Worm (Caenorhabditis elegans) whole organism, L1 larva: Measurements from ENCODE around the gene C31E10.5.

ENCODE experiments used
- C16A3.4 ChIP-seq: fragments of 150-350 bp; optimal IDR thresholded peaks from 2 replicates; lab custom pipeline; 2014; ENCODE audit warnings: missing biosample characterization, missing genetic modification characterization
- C34B4.2 ChIP-seq: sonication (generic microtip); optimal IDR thresholded peaks from 2 replicates; lab custom pipeline; 2017; ENCODE audit warnings: mild to moderate bottlenecking, missing genetic modification characterization, missing compliant biosample characterization
- F16B12.6 ChIP-seq: fragments of 150-350 bp; optimal IDR thresholded peaks from 2 replicates; lab custom pipeline; 2014; ENCODE audit warnings: missing biosample characterization, missing genetic modification characterization
- aha-1 ChIP-seq: fragments of 150-350 bp; optimal IDR thresholded peaks from 2 replicates; lab custom pipeline; 2014; ENCODE audit warnings: missing biosample characterization, missing genetic modification characterization
- alr-1 ChIP-seq: fragments of 200-800 bp; sonication (Bioruptor generic); optimal IDR thresholded peaks from 2 replicates; lab custom pipeline; 2018; ENCODE audit warnings: borderline replicate concordance, mild to moderate bottlenecking, missing genetic modification characterization, missing compliant biosample characterization
- blmp-1 ChIP-seq: fragments of 150-350 bp; optimal IDR thresholded peaks from 2 replicates; lab custom pipeline; 2014; ENCODE audit warnings: missing biosample characterization, missing genetic modification characterization
- ceh-63 ChIP-seq: fragments of 200-800 bp; sonication (Bioruptor generic); optimal IDR thresholded peaks from 2 replicates; lab custom pipeline; 2018; ENCODE audit warnings: mild to moderate bottlenecking, missing genetic modification characterization, missing compliant biosample characterization
- ceh-8 ChIP-seq: fragments of 200-800 bp; sonication (Bioruptor generic); optimal IDR thresholded peaks from 2 replicates; lab custom pipeline; 2018; ENCODE audit warnings: mild to moderate bottlenecking, missing genetic modification characterization, moderate library complexity, missing compliant biosample characterization
- ceh-82 ChIP-seq, 3 experiments: fragments of 150-350 bp in 1 of 3; sonication (generic microtip) in 2 of 3; optimal IDR thresholded peaks; 2 replicates each; lab custom pipeline; 2014 to 2017; ENCODE audit warnings: missing biosample characterization in 3 of 3, missing genetic modification characterization in 3 of 3
- dsc-1 ChIP-seq: sonication (generic microtip); optimal IDR thresholded peaks from 2 replicates; lab custom pipeline; 2016; ENCODE audit warnings: mild to moderate bottlenecking, missing genetic modification characterization, missing compliant biosample characterization
- efl-1 ChIP-seq, 4 experiments: fragments of 150-350 bp; optimal IDR thresholded peaks in 3 of 4; peaks in 1 of 4; 1 replicate in 1 of 4; 2 replicates in 3 of 4; lab custom pipeline; 2014; ENCODE audit warnings: missing biosample characterization in 2 of 4, missing genetic modification characterization in 2 of 4, missing genetic modification reagents in 2 of 4
- efl-3 ChIP-seq: fragments of 200-800 bp; sonication (Bioruptor generic); optimal IDR thresholded peaks from 2 replicates; lab custom pipeline; 2018; ENCODE audit warnings: mild to moderate bottlenecking, missing genetic modification characterization, missing compliant biosample characterization
- fkh-10 ChIP-seq: sonication (generic microtip); optimal IDR thresholded peaks from 2 replicates; lab custom pipeline; 2017; ENCODE audit warnings: missing biosample characterization, missing genetic modification reagents, missing genetic modification characterization
- fkh-8 ChIP-seq: sonication (generic microtip); optimal IDR thresholded peaks from 2 replicates; lab custom pipeline; 2016; ENCODE audit warnings: mild to moderate bottlenecking, missing genetic modification characterization, missing compliant biosample characterization
- grh-1 ChIP-seq: fragments of 200-800 bp; sonication (Bioruptor generic); IDR thresholded peaks from 2 replicates; pipeline ENCODE4 v1.3.6; 2022; ENCODE audit warnings: missing genetic modification reagents, missing genetic modification characterization, missing compliant biosample characterization
- hlh-17 ChIP-seq: fragments of 200-800 bp; sonication (Bioruptor generic); optimal IDR thresholded peaks from 2 replicates; lab custom pipeline; 2018; ENCODE audit warnings: missing genetic modification characterization, mild to moderate bottlenecking, missing compliant biosample characterization, moderate library complexity, borderline replicate concordance
- hpl-2 ChIP-seq: fragments of 150-350 bp; optimal IDR thresholded peaks from 2 replicates; lab custom pipeline; 2014; ENCODE audit warnings: missing biosample characterization, missing genetic modification reagents, missing genetic modification characterization
- isw-1 ChIP-seq: fragments of 200-800 bp; sonication (Bioruptor generic); IDR thresholded peaks from 2 replicates; pipeline ENCODE4 v1.3.6; 2022; ENCODE audit warnings: missing genetic modification characterization, missing compliant biosample characterization
- jun-1 ChIP-seq: fragments of 150-350 bp; optimal IDR thresholded peaks from 2 replicates; lab custom pipeline; 2014; ENCODE audit warnings: missing biosample characterization, missing genetic modification reagents, missing genetic modification characterization
- lin-13 ChIP-seq: fragments of 150-350 bp; optimal IDR thresholded peaks from 2 replicates; lab custom pipeline; 2014; ENCODE audit warnings: missing biosample characterization, missing genetic modification reagents, missing genetic modification characterization
- lin-35 ChIP-seq, 2 experiments: fragments of 150-350 bp; optimal IDR thresholded peaks; 2 replicates each; lab custom pipeline; 2014; ENCODE audit warnings: missing biosample characterization in 2 of 2, missing genetic modification characterization in 2 of 2, missing genetic modification reagents in 2 of 2
- lin-39 ChIP-seq: fragments of 150-350 bp; optimal IDR thresholded peaks from 2 replicates; lab custom pipeline; 2014; ENCODE audit warnings: missing biosample characterization, missing genetic modification reagents, missing genetic modification characterization
- lsy-2 ChIP-seq, 2 experiments: fragments of 150-350 bp; optimal IDR thresholded peaks; 2 replicates each; lab custom pipeline; 2014; ENCODE audit warnings: missing biosample characterization in 2 of 2, missing genetic modification characterization in 2 of 2
- mep-1 ChIP-seq: fragments of 150-350 bp; optimal IDR thresholded peaks from 2 replicates; lab custom pipeline; 2014; ENCODE audit warnings: missing biosample characterization, missing genetic modification characterization
- nhr-12 ChIP-seq: sonication (generic microtip); optimal IDR thresholded peaks from 2 replicates; lab custom pipeline; 2017; ENCODE audit warnings: missing biosample characterization, missing genetic modification characterization
- nhr-19 ChIP-seq: fragments of 200-800 bp; sonication (Bioruptor generic); conservative IDR thresholded peaks from 2 replicates; pipeline ENCODE4 v1.3.6; 2022; ENCODE audit warnings: missing genetic modification characterization, missing compliant biosample characterization
- nhr-28 ChIP-seq: fragments of 150-350 bp; optimal IDR thresholded peaks from 2 replicates; lab custom pipeline; 2014; ENCODE audit warnings: missing biosample characterization, missing genetic modification characterization
- nhr-47 ChIP-seq: sonication (generic microtip); optimal IDR thresholded peaks from 2 replicates; lab custom pipeline; 2016; ENCODE audit warnings: mild to moderate bottlenecking, missing genetic modification characterization, moderate library complexity, missing compliant biosample characterization
- nhr-71 ChIP-seq: sonication (generic microtip); optimal IDR thresholded peaks from 2 replicates; lab custom pipeline; 2016; ENCODE audit warnings: mild to moderate bottlenecking, missing genetic modification characterization, moderate library complexity, missing compliant biosample characterization
- nhr-76 ChIP-seq: sonication (generic microtip); optimal IDR thresholded peaks from 2 replicates; lab custom pipeline; 2017; ENCODE audit warnings: missing biosample characterization, missing genetic modification characterization
- nhr-77 ChIP-seq: fragments of 150-350 bp; optimal IDR thresholded peaks from 2 replicates; lab custom pipeline; 2014; ENCODE audit warnings: missing biosample characterization, missing genetic modification characterization
- nhr-90 ChIP-seq: sonication (generic microtip); optimal IDR thresholded peaks from 2 replicates; lab custom pipeline; 2016; ENCODE audit warnings: mild to moderate bottlenecking, missing genetic modification characterization, missing compliant biosample characterization; ENCODE audit not compliant: poor library complexity
- pax-3 ChIP-seq: fragments of 200-800 bp; sonication (Bioruptor generic); optimal IDR thresholded peaks from 2 replicates; lab custom pipeline; 2018; ENCODE audit warnings: mild to moderate bottlenecking, missing genetic modification characterization, moderate library complexity, missing compliant biosample characterization
- snpc-4 ChIP-seq: fragments of 150-350 bp; optimal IDR thresholded peaks from 2 replicates; lab custom pipeline; 2014; ENCODE audit warnings: missing biosample characterization, missing genetic modification characterization
- snu-23 ChIP-seq: sonication (generic microtip); optimal IDR thresholded peaks from 2 replicates; lab custom pipeline; 2016; ENCODE audit warnings: missing genetic modification characterization, missing compliant biosample characterization
- sox-4 ChIP-seq: sonication (generic microtip); optimal IDR thresholded peaks from 2 replicates; lab custom pipeline; 2016; ENCODE audit warnings: missing genetic modification characterization, missing compliant biosample characterization
- sup-37 ChIP-seq: fragments of 200-800 bp; sonication (Bioruptor generic); optimal IDR thresholded peaks from 2 replicates; lab custom pipeline; 2018; ENCODE audit warnings: mild to moderate bottlenecking, missing genetic modification characterization, missing compliant biosample characterization
- tbx-2 ChIP-seq: sonication (generic microtip); optimal IDR thresholded peaks from 2 replicates; lab custom pipeline; 2016; ENCODE audit warnings: missing genetic modification characterization, missing compliant biosample characterization
- tlp-1 ChIP-seq: fragments of 150-350 bp; optimal IDR thresholded peaks from 2 replicates; lab custom pipeline; 2014; ENCODE audit warnings: missing biosample characterization, missing genetic modification characterization
- unc-130 ChIP-seq: fragments of 150-350 bp; optimal IDR thresholded peaks from 2 replicates; lab custom pipeline; 2017; ENCODE audit warnings: missing biosample characterization, missing genetic modification characterization, inconsistent platforms
- unc-62 ChIP-seq: fragments of 150-350 bp; optimal IDR thresholded peaks from 2 replicates; lab custom pipeline; 2014; ENCODE audit warnings: missing biosample characterization, missing genetic modification reagents, missing genetic modification characterization
- unc-86 ChIP-seq: sonication (generic microtip); optimal IDR thresholded peaks from 2 replicates; lab custom pipeline; 2016; ENCODE audit warnings: missing genetic modification characterization, missing compliant biosample characterization
- vab-15 ChIP-seq: sonication (generic microtip); optimal IDR thresholded peaks from 2 replicates; lab custom pipeline; 2017; ENCODE audit warnings: missing genotype, mild to moderate bottlenecking, missing genetic modification characterization, missing compliant biosample characterization
- xbp-1 ChIP-seq: sonication (generic microtip); optimal IDR thresholded peaks from 2 replicates; lab custom pipeline; 2016; ENCODE audit warnings: missing genetic modification characterization, missing compliant biosample characterization
- zag-1 ChIP-seq: fragments of 150-350 bp; optimal IDR thresholded peaks from 2 replicates; lab custom pipeline; 2014; ENCODE audit warnings: missing biosample characterization, missing genetic modification characterization

The C31E10.5 gene

ce11 chrX:14015808-14016207 lies 20.2 kb upstream of the C31E10.5 start (continued):
- peak; percentile 74 for TF ChIP-seq mep-1 (tag; lab: Kevin White, UChicago)
- TF ChIP-seq efl-1 (optimal IDR thresholded peaks at IDR 0.05; lab: Kevin White, UChicago): peak; percentile 46 to 47
- TF ChIP-seq efl-1 (GFP tag; optimal IDR thresholded peaks at IDR 0.05 in 1 of 2; lab: Kevin White, UChicago): peak; percentile 16 to 91
- peak; percentile 47 for TF ChIP-seq zag-1 (tag; lab: Kevin White, UChicago)
- TF ChIP-seq nhr-90 (tag; lab: Kevin White, UChicago): peak; percentile 85
- TF ChIP-seq sox-4 (tag; lab: Kevin White, UChicago): peak; percentile 51
- no peak for TF ChIP-seq F16B12.6
- TF ChIP-seq lin-35 (GFP tag; optimal IDR thresholded peaks at IDR 0.05; lab: Kevin White, UChicago): peak; percentile 47 to 78
- TF ChIP-seq pax-3 (tag; lab: Kevin White, UChicago): peak; percentile 58
- TF ChIP-seq hlh-17 (GFP tag; lab: Kevin White, UChicago): no peak
- TF ChIP-seq tbx-2 (tag; lab: Kevin White, UChicago): peak; percentile 80
- no peak for TF ChIP-seq C34B4.2 (tag; lab: Kevin White, UChicago)
- TF ChIP-seq nhr-71 (tag; lab: Kevin White, UChicago): peak; percentile 87
- peak; percentile 88 for TF ChIP-seq nhr-47
- peak; percentile 62 for TF ChIP-seq xbp-1 (tag; lab: Kevin White, UChicago)
- TF ChIP-seq snpc-4: peak; percentile 47
- peak; percentile 68 to 87 (median 69) for TF ChIP-seq ceh-82 (tag; optimal IDR thresholded peaks at IDR 0.05; lab: Kevin White, UChicago)
- TF ChIP-seq grh-1: peak; percentile 30
- TF ChIP-seq isw-1 (GFP tag; lab: Robert Waterston, UW): peak; percentile 53
- no peak for TF ChIP-seq alr-1 (tag; lab: Kevin White, UChicago)
- TF ChIP-seq nhr-12 (tag; lab: Kevin White, UChicago): no peak
- TF ChIP-seq jun-1: peak; percentile 37
- TF ChIP-seq C16A3.4 (tag; lab: Kevin White, UChicago): peak; percentile 77
- peak; percentile 92 for TF ChIP-seq snu-23 (GFP tag; lab: Kevin White, UChicago)
- peak; percentile 91 for TF ChIP-seq unc-130
- peak; percentile 26 for TF ChIP-seq nhr-76

- no peak for TF ChIP-seq ceh-63 (GFP tag; lab: Kevin White, UChicago)
- no peak for TF ChIP-seq blmp-1 (tag; lab: Kevin White, UChicago)
- TF ChIP-seq zag-1 (tag; lab: Kevin White, UChicago): no peak
- no peak for TF ChIP-seq tlp-1 (tag; lab: Kevin White, UChicago)
- no peak for TF ChIP-seq snu-23 (GFP tag; lab: Kevin White, UChicago)
- TF ChIP-seq nhr-77: no peak
- no peak for TF ChIP-seq mep-1 (tag; lab: Kevin White, UChicago)
- no peak for TF ChIP-seq unc-62 (GFP tag; lab: Kevin White, UChicago)
- TF ChIP-seq nhr-19 (GFP tag; lab: Robert Waterston, UW): no peak
- no peak for TF ChIP-seq nhr-28 (tag; lab: Kevin White, UChicago)
- TF ChIP-seq fkh-10 (GFP tag; lab: Kevin White, UChicago): no peak
- no peak for TF ChIP-seq hlh-17 (GFP tag; lab: Kevin White, UChicago)
- no peak for TF ChIP-seq aha-1 (tag; lab: Kevin White, UChicago)
- no peak for TF ChIP-seq unc-130
Observed at ce11 chrX:14015366-14015765, 19.7 kb upstream of the C31E10.5 start, which contains the start of gene C04C11.25. C04C11.25 (minus strand) TSS chrX:14015466.

- TF ChIP-seq sup-37 (GFP tag; lab: Kevin White, UChicago): no peak
- TF ChIP-seq ceh-8: no peak
- TF ChIP-seq mep-1 (tag; lab: Kevin White, UChicago): no peak
- TF ChIP-seq unc-86 (tag; lab: Kevin White, UChicago): no peak
- TF ChIP-seq unc-130: no peak
- no peak for TF ChIP-seq hlh-17 (GFP tag; lab: Kevin White, UChicago)
- no peak for TF ChIP-seq tbx-2 (tag; lab: Kevin White, UChicago)
- TF ChIP-seq lin-13 (GFP tag; lab: Kevin White, UChicago): no peak
- TF ChIP-seq dsc-1 (tag; lab: Kevin White, UChicago): no peak
- no peak for TF ChIP-seq C34B4.2 (tag; lab: Kevin White, UChicago)
- TF ChIP-seq nhr-47: no peak
- TF ChIP-seq vab-15 (tag; lab: Kevin White, UChicago): no peak
- TF ChIP-seq isw-1 (GFP tag; lab: Robert Waterston, UW): no peak
- no peak for TF ChIP-seq fkh-8 (tag; lab: Kevin White, UChicago)
- TF ChIP-seq lin-39 (tag; lab: Kevin White, UChicago): no peak
- no peak for TF ChIP-seq efl-3
- no peak for TF ChIP-seq hpl-2 (GFP tag; lab: Kevin White, UChicago)
- no peak for TF ChIP-seq lsy-2 (tag; optimal IDR thresholded peaks at IDR 0.05; lab: Kevin White, UChicago)
Observed at ce11 chrX:14012417-14012816, 16.8 kb upstream of the C31E10.5 start, which contains the start of gene tbc-19. tbc-19 (minus strand) TSS chrX:14012517.
